Worm (Caenorhabditis elegans): ENCODE results near the gene E02C12.12.
A peak's percentile ranks its signal among the peaks of the same experiment; 100 is the strongest.

Gene E02C12.12

DNA sequence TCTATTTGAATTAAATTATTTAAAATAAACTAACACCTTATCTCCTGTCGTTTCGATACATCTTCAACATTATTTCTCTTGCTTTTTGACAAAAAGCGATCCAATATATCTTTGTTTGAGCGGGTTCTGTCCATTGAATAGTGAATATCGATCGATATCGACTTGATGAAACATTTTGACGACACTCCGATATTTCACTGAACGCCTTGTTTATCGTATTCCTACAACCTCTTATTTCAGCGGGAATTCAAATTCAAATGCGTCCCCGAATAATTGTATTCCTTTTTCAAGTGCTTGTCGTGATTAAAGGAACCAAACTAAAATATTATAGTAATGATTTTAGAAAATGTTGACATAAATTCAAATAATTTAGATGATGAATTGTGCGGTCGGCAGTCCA lies 35.3 kb downstream of the E02C12.12 start, which contains the start of the genes K07B1.7 and try-5 (continued):
- no peak for TF ChIP-seq grh-1 (GFP tag; IDR thresholded peaks at IDR 0.05)
- TF ChIP-seq F16B12.6 (tag; optimal IDR thresholded peaks at IDR 0.05): peak; percentile 42
- TF ChIP-seq ceh-82 (tag; optimal IDR thresholded peaks at IDR 0.05): peak; percentile 45 to 72 (median 65)
- peak; percentile 68 for TF ChIP-seq nhr-20 (tag; optimal IDR thresholded peaks at IDR 0.05)
- TF ChIP-seq hlh-4 (tag; optimal IDR thresholded peaks at IDR 0.05): no peak
- peak; percentile 26 for TF ChIP-seq unc-86 (tag; optimal IDR thresholded peaks at IDR 0.05)
- TF ChIP-seq skn-1 (tag; optimal IDR thresholded peaks at IDR 0.05): peak; percentile 73
- peak; percentile 82 for TF ChIP-seq C16A3.4 (tag; optimal IDR thresholded peaks at IDR 0.05)
- TF ChIP-seq dpl-1 (GFP tag; optimal IDR thresholded peaks at IDR 0.05): peak; percentile 96 to 98 (median 96)
- TF ChIP-seq alr-1 (tag; optimal IDR thresholded peaks at IDR 0.05; ENCODE audit: borderline replicate concordance): no peak
- TF ChIP-seq lin-35 (GFP tag; optimal IDR thresholded peaks at IDR 0.05): peak; percentile 99

ce11 chrV:9343629-9344624 lies 38.2 kb downstream of the E02C12.12 start, which contains the start of gene tos-1:
Gene tos-1, minus strand, starts transcription at chrV:9344203.
- TF ChIP-seq nhr-85 (tag): peak; percentile 100
- TF ChIP-seq jun-1 (tag; optimal IDR thresholded peaks at IDR 0.05): peak; percentile 99
- peak; percentile 7 for TF ChIP-seq pag-3 (tag; optimal IDR thresholded peaks at IDR 0.05; ENCODE audit: borderline replicate concordance, insufficient read depth)
- TF ChIP-seq ceh-63 (GFP tag; optimal IDR thresholded peaks at IDR 0.05): peak; percentile 48
- TF ChIP-seq mdl-1 (tag; optimal IDR thresholded peaks at IDR 0.05): peak; percentile 91 to 97
- TF ChIP-seq ceh-8 (GFP tag; optimal IDR thresholded peaks at IDR 0.05): peak; percentile 94
- TF ChIP-seq zag-1 (tag; optimal IDR thresholded peaks at IDR 0.05): peak; percentile 86
- peak; percentile 98 for TF ChIP-seq nhr-19 (GFP tag; conservative IDR thresholded peaks at IDR 0.05)
- TF ChIP-seq irx-1 (tag; optimal IDR thresholded peaks at IDR 0.05): peak; percentile 98
- peak in 1 of 2 experiments; percentile 96 for TF ChIP-seq ztf-11 (tag; optimal IDR thresholded peaks at IDR 0.05)
- peak; percentile 99 for TF ChIP-seq xbp-1 (tag; optimal IDR thresholded peaks at IDR 0.05)
- peak; percentile 66 for TF ChIP-seq lin-15B (tag; optimal IDR thresholded peaks at IDR 0.05)
- peak; percentile 71 for TF ChIP-seq nhr-12 (tag; optimal IDR thresholded peaks at IDR 0.05)
- TF ChIP-seq zip-4 (GFP tag; optimal IDR thresholded peaks at IDR 0.05): peak; percentile 98
- TF ChIP-seq efl-3 (GFP tag; optimal IDR thresholded peaks at IDR 0.05): peak; percentile 70
- TF ChIP-seq lin-14 (GFP tag; optimal IDR thresholded peaks at IDR 0.05): peak; percentile 100
- no peak for TF ChIP-seq pqm-1 (tag; optimal IDR thresholded peaks at IDR 0.05)
- no peak for TF ChIP-seq sptf-1 (tag; optimal IDR thresholded peaks at IDR 0.05)
- TF ChIP-seq nhr-84 (tag; optimal IDR thresholded peaks at IDR 0.05): peak; percentile 71
- TF ChIP-seq unc-62 (GFP tag; optimal IDR thresholded peaks at IDR 0.05): peak; percentile 90
- peak; percentile 100 for TF ChIP-seq dsc-1 (tag; optimal IDR thresholded peaks at IDR 0.05)
- TF ChIP-seq C34B4.2 (tag; optimal IDR thresholded peaks at IDR 0.05): peak; percentile 90
- TF ChIP-seq snpc-4 (tag; optimal IDR thresholded peaks at IDR 0.05): peak; percentile 73
- peak; percentile 99 for TF ChIP-seq ama-1 (optimal IDR thresholded peaks at IDR 0.05)
- TF ChIP-seq vab-15 (tag; optimal IDR thresholded peaks at IDR 0.05): peak; percentile 97
- peak; percentile 89 to 96 for TF ChIP-seq lsy-2 (tag; optimal IDR thresholded peaks at IDR 0.05)
- peak; percentile 95 for TF ChIP-seq hpl-2 (GFP tag; optimal IDR thresholded peaks at IDR 0.05)
- peak; percentile 100 for TF ChIP-seq snu-23 (GFP tag; optimal IDR thresholded peaks at IDR 0.05)
- TF ChIP-seq lin-39 (tag; optimal IDR thresholded peaks at IDR 0.05): peak; percentile 86
- peak; percentile 98 for TF ChIP-seq nhr-77 (tag; optimal IDR thresholded peaks at IDR 0.05)
- peak; percentile 85 for TF ChIP-seq lin-13 (GFP tag; optimal IDR thresholded peaks at IDR 0.05)
- TF ChIP-seq unc-86 (tag; optimal IDR thresholded peaks at IDR 0.05): peak; percentile 100
- peak; percentile 89 for TF ChIP-seq C04F5.9 (tag; optimal IDR thresholded peaks at IDR 0.05)
- peak; percentile 97 for TF ChIP-seq unc-98 (GFP tag; IDR thresholded peaks at IDR 0.05)
- TF ChIP-seq nhr-47 (tag; optimal IDR thresholded peaks at IDR 0.05): peak; percentile 100
- peak; percentile 99 for TF ChIP-seq grh-1 (GFP tag; IDR thresholded peaks at IDR 0.05)
- TF ChIP-seq nhr-237 (tag; optimal IDR thresholded peaks at IDR 0.05): peak; percentile 94
- TF ChIP-seq rnt-1 (tag; optimal IDR thresholded peaks at IDR 0.05): peak; percentile 82
- peak; percentile 94 for TF ChIP-seq mep-1 (tag; optimal IDR thresholded peaks at IDR 0.05)
- peak; percentile 86 for TF ChIP-seq aly-2 (tag; optimal IDR thresholded peaks at IDR 0.05)

All from whole organism, L1 larva.